Worm (Caenorhabditis elegans) whole organism, L3 larva: ENCODE measurements around the gene lurp-1.

ENCODE experiments used
- R02D3.7 ChIP-seq: fragments of 150-350 bp; optimal IDR thresholded peaks from 2 replicates; lab custom pipeline; 2014; ENCODE audit warnings: missing biosample characterization, missing genetic modification characterization
- ZK546.5 ChIP-seq: sonication (generic microtip); optimal IDR thresholded peaks from 2 replicates; lab custom pipeline; 2017; ENCODE audit warnings: missing biosample characterization, missing genetic modification characterization
- aly-2 ChIP-seq: fragments of 150-350 bp; optimal IDR thresholded peaks from 2 replicates; lab custom pipeline; 2014; ENCODE audit warnings: missing biosample characterization, missing genetic modification characterization
- ama-1 ChIP-seq: fragments of 150-350 bp; optimal IDR thresholded peaks from 2 replicates; lab custom pipeline; 2018
- ceh-16 ChIP-seq: sonication (generic microtip); optimal IDR thresholded peaks from 2 replicates; lab custom pipeline; 2017; ENCODE audit warnings: missing biosample characterization, missing genetic modification characterization
- ceh-28 ChIP-seq: fragments of 150-350 bp; optimal IDR thresholded peaks from 2 replicates; lab custom pipeline; 2014; ENCODE audit warnings: missing biosample characterization, missing genetic modification reagents, missing genetic modification characterization
- ceh-82 ChIP-seq: fragments of 150-350 bp; optimal IDR thresholded peaks from 2 replicates; lab custom pipeline; 2014; ENCODE audit warnings: missing biosample characterization, missing genetic modification characterization
- ceh-9 ChIP-seq: sonication (generic microtip); optimal IDR thresholded peaks from 2 replicates; lab custom pipeline; 2018; ENCODE audit warnings: missing biosample characterization, missing genetic modification characterization
- daf-12 ChIP-seq: fragments of 150-350 bp; optimal IDR thresholded peaks from 2 replicates; lab custom pipeline; 2014; ENCODE audit warnings: missing biosample characterization, missing genetic modification reagents, missing genetic modification characterization
- egl-27 ChIP-seq: sonication (generic microtip); optimal IDR thresholded peaks from 4 replicates; lab custom pipeline; 2017; ENCODE audit warnings: missing biosample characterization, missing genetic modification reagents, missing genetic modification characterization
- egl-5 ChIP-seq: fragments of 150-350 bp; optimal IDR thresholded peaks from 2 replicates; lab custom pipeline; 2017; ENCODE audit warnings: missing biosample characterization, missing genetic modification reagents, missing genetic modification characterization, inconsistent platforms
- elt-1 ChIP-seq: fragments of 150-350 bp; optimal IDR thresholded peaks from 2 replicates; lab custom pipeline; 2014; ENCODE audit warnings: missing biosample characterization, missing genetic modification characterization
- elt-2 ChIP-seq: sonication (generic microtip); optimal IDR thresholded peaks from 2 replicates; lab custom pipeline; 2016; ENCODE audit warnings: missing genetic modification reagents, mild to moderate bottlenecking, missing genetic modification characterization, missing compliant biosample characterization
- eor-1 ChIP-seq, 2 experiments: fragments of 150-350 bp; optimal IDR thresholded peaks; 2 replicates each; lab custom pipeline; 2014 to 2018; ENCODE audit warnings: missing biosample characterization in 2 of 2, missing genetic modification characterization in 2 of 2
- fkh-10 ChIP-seq: sonication (generic microtip); optimal IDR thresholded peaks from 2 replicates; lab custom pipeline; 2017; ENCODE audit warnings: missing biosample characterization, missing genetic modification reagents, missing genetic modification characterization
- fkh-2 ChIP-seq: fragments of 150-350 bp; optimal IDR thresholded peaks from 2 replicates; lab custom pipeline; 2014; ENCODE audit warnings: missing biosample characterization, missing genetic modification reagents, missing genetic modification characterization
- fos-1 ChIP-seq: fragments of 150-350 bp; optimal IDR thresholded peaks from 2 replicates; lab custom pipeline; 2014; ENCODE audit warnings: missing biosample characterization, missing genetic modification characterization
- hmg-11 ChIP-seq: sonication (generic microtip); optimal IDR thresholded peaks from 2 replicates; lab custom pipeline; 2016; ENCODE audit warnings: missing genetic modification characterization, missing compliant biosample characterization
- jun-1 ChIP-seq: fragments of 150-350 bp; optimal IDR thresholded peaks from 2 replicates; lab custom pipeline; 2014; ENCODE audit warnings: missing biosample characterization, missing genetic modification reagents, missing genetic modification characterization
- lin-15B ChIP-seq: fragments of 150-350 bp; optimal IDR thresholded peaks from 2 replicates; lab custom pipeline; 2014; ENCODE audit warnings: missing biosample characterization, missing genetic modification characterization
- lin-39 ChIP-seq: fragments of 150-350 bp; optimal IDR thresholded peaks from 2 replicates; lab custom pipeline; 2018; ENCODE audit warnings: missing biosample characterization, missing genetic modification reagents, missing genetic modification characterization
- lsy-12 ChIP-seq: sonication (generic microtip); optimal IDR thresholded peaks from 2 replicates; lab custom pipeline; 2016; ENCODE audit warnings: mild to moderate bottlenecking, missing genetic modification characterization, missing compliant biosample characterization
- mdl-1 ChIP-seq: fragments of 150-350 bp; optimal IDR thresholded peaks from 2 replicates; lab custom pipeline; 2014; ENCODE audit warnings: missing biosample characterization, missing genetic modification characterization
- mml-1 ChIP-seq: fragments of 150-350 bp; sonication (generic microtip); optimal IDR thresholded peaks from 3 replicates; lab custom pipeline; 2014; ENCODE audit warnings: missing biosample characterization, missing genetic modification characterization
- nfya-1 ChIP-seq: sonication (generic microtip); optimal IDR thresholded peaks from 2 replicates; lab custom pipeline; 2017; ENCODE audit warnings: missing genetic modification characterization, mild to moderate bottlenecking, missing compliant biosample characterization, antibody characterized with exemption, moderate library complexity; ENCODE audit not compliant: insufficient read depth
- nhr-11 ChIP-seq: fragments of 150-350 bp; optimal IDR thresholded peaks from 2 replicates; lab custom pipeline; 2014; ENCODE audit warnings: missing biosample characterization, missing genetic modification characterization
- nhr-12 ChIP-seq: fragments of 150-350 bp; optimal IDR thresholded peaks from 2 replicates; lab custom pipeline; 2014; ENCODE audit warnings: missing biosample characterization, missing genetic modification characterization
- nhr-23 ChIP-seq: fragments of 150-350 bp; optimal IDR thresholded peaks from 2 replicates; lab custom pipeline; 2014; ENCODE audit warnings: missing biosample characterization, missing genetic modification reagents, missing genetic modification characterization
- nhr-237 ChIP-seq: fragments of 150-350 bp; optimal IDR thresholded peaks from 2 replicates; lab custom pipeline; 2014; ENCODE audit warnings: missing biosample characterization, missing genetic modification characterization
- nhr-25 ChIP-seq: sonication (generic microtip); optimal IDR thresholded peaks from 2 replicates; lab custom pipeline; 2017; ENCODE audit warnings: missing biosample characterization, missing genetic modification characterization
- nhr-28 ChIP-seq: fragments of 150-350 bp; optimal IDR thresholded peaks from 2 replicates; lab custom pipeline; 2014; ENCODE audit warnings: missing biosample characterization, missing genetic modification characterization
- nhr-43 ChIP-seq: sonication (generic microtip); optimal IDR thresholded peaks from 2 replicates; lab custom pipeline; 2016; ENCODE audit warnings: mild to moderate bottlenecking, missing genetic modification characterization, missing compliant biosample characterization; ENCODE audit not compliant: poor library complexity, severe bottlenecking
- nhr-67 ChIP-seq: fragments of 150-350 bp; optimal IDR thresholded peaks from 2 replicates; lab custom pipeline; 2014; ENCODE audit warnings: missing biosample characterization, missing genetic modification characterization
- nhr-76 ChIP-seq: fragments of 150-350 bp; sonication (generic microtip); optimal IDR thresholded peaks from 5 replicates; lab custom pipeline; 2014; ENCODE audit warnings: missing biosample characterization, missing genetic modification characterization
- nhr-77 ChIP-seq: fragments of 150-350 bp; optimal IDR thresholded peaks from 2 replicates; lab custom pipeline; 2014; ENCODE audit warnings: missing biosample characterization, missing genetic modification characterization
- pha-4 ChIP-seq: fragments of 150-350 bp; optimal IDR thresholded peaks from 2 replicates; lab custom pipeline; 2014; ENCODE audit warnings: missing biosample characterization, missing genetic modification reagents, missing genetic modification characterization
- pqm-1 ChIP-seq: fragments of 150-350 bp; optimal IDR thresholded peaks from 2 replicates; lab custom pipeline; 2017; ENCODE audit warnings: missing biosample characterization, missing genetic modification characterization, inconsistent platforms
- sea-2 ChIP-seq: fragments of 150-350 bp; sonication (generic microtip); optimal IDR thresholded peaks from 4 replicates; lab custom pipeline; 2014; ENCODE audit warnings: missing biosample characterization, missing genetic modification reagents, missing genetic modification characterization
- skn-1 ChIP-seq: fragments of 150-350 bp; optimal IDR thresholded peaks from 2 replicates; lab custom pipeline; 2014; ENCODE audit warnings: missing biosample characterization, missing genetic modification characterization
- snpc-4 ChIP-seq: fragments of 150-350 bp; optimal IDR thresholded peaks from 2 replicates; lab custom pipeline; 2014; ENCODE audit warnings: missing biosample characterization, missing genetic modification characterization
- tbx-2 ChIP-seq: sonication (generic microtip); optimal IDR thresholded peaks from 2 replicates; lab custom pipeline; 2016; ENCODE audit warnings: mild to moderate bottlenecking, missing genetic modification characterization, missing compliant biosample characterization
- unc-39 ChIP-seq: sonication (generic microtip); optimal IDR thresholded peaks from 4 replicates; lab custom pipeline; 2017; ENCODE audit warnings: missing biosample characterization, missing genetic modification characterization
- unc-62 ChIP-seq: fragments of 150-350 bp; sonication (generic microtip); optimal IDR thresholded peaks from 4 replicates; lab custom pipeline; 2014; ENCODE audit warnings: missing biosample characterization, missing genetic modification reagents, missing genetic modification characterization
- zag-1 ChIP-seq: fragments of 150-350 bp; optimal IDR thresholded peaks from 2 replicates; lab custom pipeline; 2014; ENCODE audit warnings: missing biosample characterization, missing genetic modification characterization
- ztf-11 ChIP-seq: fragments of 150-350 bp; optimal IDR thresholded peaks from 2 replicates; lab custom pipeline; 2014; ENCODE audit warnings: missing biosample characterization, missing genetic modification characterization

lurp-1 gene

DNA sequence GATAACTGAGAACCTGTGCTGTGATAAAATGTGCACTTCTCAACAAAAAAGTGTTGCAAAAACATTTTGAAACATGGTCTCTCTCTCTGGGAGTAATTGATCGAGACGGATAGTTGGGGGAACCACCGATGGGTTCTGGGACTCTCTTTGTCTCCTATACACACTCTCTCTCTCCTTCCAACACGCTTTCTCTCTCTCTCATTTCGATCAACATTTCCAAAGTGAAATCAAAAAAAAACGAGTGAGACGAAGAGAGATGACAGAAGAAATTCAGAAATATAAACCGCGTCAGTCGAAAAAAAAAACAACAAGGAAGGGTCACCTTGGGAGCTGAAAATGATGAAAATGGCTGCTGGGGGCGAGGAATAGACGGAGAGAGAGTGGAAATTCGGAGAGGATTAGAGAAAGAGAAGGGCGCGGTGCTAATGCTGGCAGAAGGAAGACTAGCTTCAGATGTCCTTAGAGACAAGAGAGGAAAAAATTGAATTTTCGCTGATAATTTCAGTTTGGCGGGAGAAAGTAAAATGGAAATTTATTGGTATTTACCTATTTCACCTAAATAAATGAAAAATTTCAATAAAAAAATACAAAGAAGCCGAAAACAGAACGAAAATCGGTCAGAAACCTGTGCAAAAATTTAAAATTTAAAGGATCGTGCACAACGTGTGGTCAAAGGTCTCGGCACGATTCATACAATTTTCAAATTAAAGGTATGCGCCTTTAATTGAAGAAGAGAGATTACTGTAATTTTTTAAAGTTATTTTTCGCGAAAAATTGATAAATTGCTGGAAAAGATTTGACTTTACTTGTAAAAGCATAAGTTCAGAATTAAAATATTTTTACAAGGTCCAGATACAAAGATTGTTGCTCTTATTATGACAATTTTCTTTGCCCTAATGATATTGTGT, 17.7 kb upstream of the lurp-1 start:
- peak; percentile 55 for TF ChIP-seq nhr-25 (tag; lab: Kevin White, UChicago)
- peak; percentile 58 for TF ChIP-seq hmg-11 (tag; lab: Kevin White, UChicago)
- TF ChIP-seq sea-2 = no peak
- TF ChIP-seq lin-39 (tag; lab: Kevin White, UChicago) = no peak

DNA sequence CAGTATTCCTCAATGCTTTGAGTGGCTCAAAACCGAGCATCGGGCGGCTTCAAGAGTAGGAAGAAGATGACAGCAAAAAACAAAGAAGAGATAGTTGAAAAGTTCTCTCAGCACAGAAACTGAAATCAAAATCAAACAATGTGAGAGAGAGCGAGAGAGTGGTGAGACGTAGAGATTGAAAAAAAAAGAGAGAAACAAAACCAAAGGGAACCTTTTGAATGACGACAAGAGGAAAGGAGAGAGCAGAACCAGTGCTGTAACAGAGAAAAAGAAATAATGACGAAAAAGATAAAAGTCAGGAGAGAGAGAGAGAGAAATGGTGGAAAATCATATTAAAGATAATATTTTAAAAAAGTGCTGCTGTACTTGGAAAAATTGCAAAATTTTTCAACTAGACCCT, 13.5 kb upstream of the lurp-1 start:
- TF ChIP-seq nhr-43 (tag; lab: Kevin White, UChicago) (no peak), nfya-1 (tag; lab: Kevin White, UChicago) (peak; percentile 43), pha-4 (tag; lab: Kevin White, UChicago) (peak; percentile 57), elt-2 (tag; lab: Kevin White, UChicago) (peak; percentile 55), pqm-1 (tag; lab: Kevin White, UChicago) (peak; percentile 64), ZK546.5 (tag; lab: Kevin White, UChicago) (no peak), fkh-10 (GFP tag; lab: Kevin White, UChicago) (no peak), egl-5 (no peak), lin-15B (tag; lab: Kevin White, UChicago) (no peak), hmg-11 (tag; lab: Kevin White, UChicago) (peak; percentile 35), nhr-23 (tag; lab: Kevin White, UChicago) (no peak)

DNA sequence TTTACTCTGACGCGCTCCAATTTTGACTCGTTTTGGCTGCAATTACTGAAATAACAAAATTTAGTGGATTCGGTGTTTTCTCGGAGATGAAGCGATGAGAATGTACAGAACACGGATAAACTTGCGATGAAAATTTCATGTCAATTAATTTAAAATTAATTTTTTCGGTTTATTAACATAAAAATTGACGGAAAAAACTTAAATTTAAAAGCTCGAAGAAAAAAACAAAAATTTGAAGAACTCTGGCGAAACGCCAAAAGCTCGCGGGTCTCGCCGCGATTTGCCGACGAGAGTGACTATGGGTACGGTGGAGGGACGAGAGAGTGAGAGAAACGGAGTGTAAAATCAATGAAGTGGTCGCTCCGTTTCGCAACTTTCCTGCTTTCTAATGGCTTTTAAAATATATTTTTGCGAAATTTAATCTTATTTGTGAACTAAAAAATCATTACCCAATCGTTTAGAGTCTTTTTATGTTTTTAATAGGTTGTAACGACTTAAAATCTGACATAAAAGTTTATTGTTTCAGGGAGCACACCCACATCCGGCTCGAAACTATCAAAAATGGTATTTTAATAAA, 12.0 kb upstream of the lurp-1 start, which contains the start of the genes gmps-1 and cap-2:
Gene gmps-1 (minus strand): TSS at position 51 of the 577 bp plus-strand sequence.
Gene cap-2 (plus strand): TSS at position 527 of the 577 bp plus-strand sequence.
- TF ChIP-seq skn-1 (tag; lab: Kevin White, UChicago) (peak; percentile 90), pqm-1 (tag; lab: Kevin White, UChicago) (peak; percentile 74), unc-39 (tag; lab: Kevin White, UChicago) (no peak), elt-1 (tag; lab: Kevin White, UChicago) (peak; percentile 84), fos-1 (tag; lab: Kevin White, UChicago) (no peak), elt-2 (tag; lab: Kevin White, UChicago) (peak; percentile 72), pha-4 (tag; lab: Kevin White, UChicago) (peak; percentile 91), aly-2 (tag; lab: Kevin White, UChicago) (peak; percentile 54), ztf-11 (tag; lab: Kevin White, UChicago) (no peak), sea-2 (no peak), lin-39 (tag; lab: Kevin White, UChicago) (peak; percentile 97), egl-27 (tag; lab: Kevin White, UChicago) (peak; percentile 80), ceh-16 (tag; lab: Kevin White, UChicago) (no peak), ceh-9 (tag; lab: Kevin White, UChicago) (no peak), nfya-1 (tag; lab: Kevin White, UChicago) (peak; percentile 99), nhr-237 (tag; lab: Kevin White, UChicago) (no peak), unc-62 (GFP tag; lab: Kevin White, UChicago) (peak; percentile 73), jun-1 (tag; lab: Kevin White, UChicago) (peak; percentile 95), nhr-11 (tag; lab: Kevin White, UChicago) (peak; percentile 74), snpc-4 (tag; lab: Kevin White, UChicago) (peak; percentile 79), eor-1 (tag; optimal IDR thresholded peaks at IDR 0.05; lab: Kevin White, UChicago) (peak in 1 of 2 experiments; percentile 38), nhr-76 (tag; lab: Kevin White, UChicago) (no peak), nhr-67 (tag; lab: Kevin White, UChicago) (peak; percentile 11), fkh-2 (no peak), R02D3.7 (tag; lab: Kevin White, UChicago) (peak; percentile 98), zag-1 (tag; lab: Kevin White, UChicago) (peak; percentile 68), daf-12 (no peak), hmg-11 (tag; lab: Kevin White, UChicago) (peak; percentile 96), nhr-12 (tag; lab: Kevin White, UChicago) (no peak), nhr-77 (tag; lab: Kevin White, UChicago) (peak; percentile 91), nhr-28 (tag; lab: Kevin White, UChicago) (peak; percentile 68), ceh-28 (tag; lab: Kevin White, UChicago) (peak; percentile 98), ceh-82 (peak; percentile 95), tbx-2 (tag; lab: Kevin White, UChicago) (peak; percentile 94), ama-1 (lab: Kevin White, UChicago) (peak; percentile 77), mml-1 (tag; lab: Kevin White, UChicago) (no peak), nhr-25 (tag; lab: Kevin White, UChicago) (peak; percentile 93), egl-5 (peak; percentile 90), lsy-12 (peak; percentile 97), mdl-1 (tag; lab: Kevin White, UChicago) (no peak), nhr-43 (tag; lab: Kevin White, UChicago) (peak; percentile 96), ZK546.5 (tag; lab: Kevin White, UChicago) (peak; percentile 54), fkh-10 (GFP tag; lab: Kevin White, UChicago) (peak; percentile 88), nhr-23 (tag; lab: Kevin White, UChicago) (peak; percentile 97)
